Fruit fly (Drosophila melanogaster): ENCODE data around the gene Try29F.

Gene Try29F

DNA sequence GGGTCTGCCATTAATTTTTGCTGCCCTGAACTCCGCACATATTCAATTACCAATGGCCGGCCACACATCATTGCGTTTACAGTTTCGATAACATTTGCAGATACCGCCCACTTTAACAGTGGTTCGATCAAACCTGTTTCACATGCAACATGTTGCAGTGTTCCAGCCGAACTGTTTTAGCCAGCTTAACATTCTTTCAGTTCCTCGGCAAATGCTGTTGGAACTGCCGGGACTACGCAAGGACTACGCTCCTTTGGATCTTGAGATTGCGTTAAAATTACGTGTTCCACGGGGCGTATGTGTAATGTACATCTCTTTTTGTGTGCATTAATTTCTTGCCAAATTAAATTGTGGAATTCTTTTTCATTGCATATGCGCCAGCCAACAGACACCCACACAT is 21.1 kb downstream of the Try29F start:
- TF ChIP-seq CG14655 (GFP tag; optimal IDR thresholded peaks at IDR 0.05): no peak

DNA sequence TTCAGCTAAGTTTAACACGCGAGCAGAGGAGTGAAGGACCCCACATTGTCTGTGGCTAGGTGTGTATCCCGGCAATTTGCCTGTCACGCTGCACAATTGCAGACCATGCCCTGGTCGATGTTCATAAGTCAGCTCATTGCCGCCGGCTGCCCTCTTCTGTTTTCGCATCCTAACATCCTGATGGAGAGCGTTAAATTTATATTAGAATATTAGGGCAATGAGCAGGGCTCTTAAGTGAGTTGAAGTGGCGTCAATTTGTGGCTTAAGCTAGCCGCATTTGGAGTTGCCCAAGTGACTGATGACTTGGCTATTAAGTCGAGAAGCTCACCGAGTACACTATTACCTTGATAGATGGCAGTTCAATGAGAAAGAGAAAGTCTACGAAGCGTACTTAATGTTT is 27.8 kb downstream of the Try29F start:
- no peak for TF ChIP-seq Snoo (tag; optimal IDR thresholded peaks at IDR 0.05)
- no peak for TF ChIP-seq fd96Ca (GFP tag; IDR thresholded peaks at IDR 0.05)
- TF ChIP-seq Ets98B (GFP tag; IDR thresholded peaks at IDR 0.05): no peak
- TF ChIP-seq CG8301 (tag; optimal IDR thresholded peaks at IDR 0.05): no peak
- no peak for TF ChIP-seq CG34367 (tag; optimal IDR thresholded peaks at IDR 0.05)
- TF ChIP-seq Pif1A (GFP tag; optimal IDR thresholded peaks at IDR 0.05): no peak
- no peak for TF ChIP-seq gl (tag; optimal IDR thresholded peaks at IDR 0.05)
- TF ChIP-seq D1 (tag; optimal IDR thresholded peaks at IDR 0.05): no peak

- TF ChIP-seq CG10348 (GFP tag; IDR thresholded peaks at IDR 0.05): no peak
- TF ChIP-seq CG34367 (tag; optimal IDR thresholded peaks at IDR 0.05): no peak
- TF ChIP-seq CG9948 (tag; optimal IDR thresholded peaks at IDR 0.05): no peak
- no peak for TF ChIP-seq CG14655 (GFP tag; optimal IDR thresholded peaks at IDR 0.05)
- TF ChIP-seq D1 (tag; optimal IDR thresholded peaks at IDR 0.05): no peak
- no peak for TF ChIP-seq CG12605 (GFP tag; IDR thresholded peaks at IDR 0.05)
- no peak for TF ChIP-seq gl (tag; optimal IDR thresholded peaks at IDR 0.05)
- no peak for TF ChIP-seq Snoo (tag; optimal IDR thresholded peaks at IDR 0.05)
- TF ChIP-seq CG4496 (GFP tag; IDR thresholded peaks at IDR 0.05): no peak
- TF ChIP-seq CG15710 (tag; optimal IDR thresholded peaks at IDR 0.05): no peak
- no peak for TF ChIP-seq EcR (GFP tag; optimal IDR thresholded peaks at IDR 0.05)
- no peak for TF ChIP-seq CG8159 (tag; optimal IDR thresholded peaks at IDR 0.05)
- TF ChIP-seq Pif1A (GFP tag; optimal IDR thresholded peaks at IDR 0.05): no peak
- TF ChIP-seq CG13204 (GFP tag; optimal IDR thresholded peaks at IDR 0.05): no peak
- no peak for TF ChIP-seq fd96Ca (GFP tag; IDR thresholded peaks at IDR 0.05)
- no peak for TF ChIP-seq CG32121 (GFP tag; IDR thresholded peaks at IDR 0.05)
- TF ChIP-seq Pif1B (GFP tag; optimal IDR thresholded peaks at IDR 0.05): no peak
- no peak for TF ChIP-seq CG8301 (tag; optimal IDR thresholded peaks at IDR 0.05)
- no peak for TF ChIP-seq Ets98B (GFP tag; IDR thresholded peaks at IDR 0.05)
Measured at dm6 chr2L:9031736-9032135, 33.4 kb downstream of the Try29F start, which contains the start of gene CG9582. CG9582 (minus strand) TSS chr2L:9031836.

All from whole organism, pupa.